Fruit fly (Drosophila melanogaster) whole organism, embryonic: ENCODE measurements around the gene Tnpo.

Experiments used
- Abd-B ChIP-seq: fragments of 200-800 bp; sonication (Bioruptor generic); optimal IDR thresholded peaks from 2 replicates; lab custom pipeline; 2018; ENCODE audit warnings: missing biosample characterization, mild to moderate bottlenecking, missing genetic modification characterization, moderate library complexity
- Adf1 ChIP-seq: fragments of 200-800 bp; sonication (Bioruptor generic); IDR thresholded peaks from 2 replicates; pipeline ENCODE4 v1.3.6; 2022; ENCODE audit warnings: missing biosample characterization, missing genetic modification characterization
- Atf-2 ChIP-seq: fragments of 200-800 bp; sonication (Bioruptor generic); optimal IDR thresholded peaks from 2 replicates; lab custom pipeline; 2016; ENCODE audit warnings: missing biosample characterization, missing genetic modification characterization
- B-H2 ChIP-seq: fragments of 200-800 bp; sonication (Bioruptor generic); optimal IDR thresholded peaks from 2 replicates; lab custom pipeline; 2018; ENCODE audit warnings: missing biosample characterization, mild to moderate bottlenecking, missing genetic modification characterization
- CG10209 ChIP-seq: fragments of 200-800 bp; sonication (Bioruptor generic); optimal IDR thresholded peaks from 3 replicates; lab custom pipeline; 2017; ENCODE audit warnings: missing biosample characterization, mild to moderate bottlenecking, missing genetic modification characterization, missing genetic modification reagents
- CG10274 ChIP-seq: fragments of 200-800 bp; sonication (Bioruptor generic); optimal IDR thresholded peaks from 3 replicates; lab custom pipeline; 2017; ENCODE audit warnings: missing biosample characterization, mild to moderate bottlenecking, missing genetic modification characterization
- CG10366 ChIP-seq: fragments of 200-800 bp; sonication (Bioruptor generic); IDR thresholded peaks from 2 replicates; pipeline ENCODE4 v1.3.6; 2022; ENCODE audit warnings: missing biosample characterization, missing genetic modification characterization
- CG10959 ChIP-seq: fragments of 200-800 bp; sonication (Bioruptor generic); IDR thresholded peaks from 2 replicates; pipeline ENCODE4 v1.3.6; 2022; ENCODE audit warnings: missing biosample characterization, missing genetic modification characterization
- CG11456 ChIP-seq: fragments of 200-800 bp; sonication (Bioruptor generic); IDR thresholded peaks from 3 replicates; pipeline ENCODE4 v1.3.6; 2022; ENCODE audit warnings: missing biosample characterization, missing genetic modification characterization
- CG11695 ChIP-seq: fragments of 200-800 bp; sonication (Bioruptor generic); IDR thresholded peaks from 3 replicates; pipeline ENCODE4 v1.3.6; 2022; ENCODE audit warnings: missing biosample characterization, missing genetic modification characterization
- CG12299 ChIP-seq: fragments of 200-800 bp; sonication (Bioruptor generic); optimal IDR thresholded peaks from 2 replicates; lab custom pipeline; 2018; ENCODE audit warnings: missing biosample characterization, mild to moderate bottlenecking, missing genetic modification characterization
- CG14710 ChIP-seq: fragments of 200-800 bp; sonication (Bioruptor generic); optimal IDR thresholded peaks from 3 replicates; lab custom pipeline; 2019; ENCODE audit warnings: missing biosample characterization, mild to moderate bottlenecking, missing genetic modification characterization, moderate library complexity
- CG15514 ChIP-seq: fragments of 200-800 bp; sonication (Bioruptor generic); optimal IDR thresholded peaks from 3 replicates; lab custom pipeline; 2017; ENCODE audit warnings: missing biosample characterization, missing genetic modification characterization, mild to moderate bottlenecking, moderate library complexity, missing genetic modification reagents
- CG15696 ChIP-seq: fragments of 200-800 bp; sonication (Bioruptor generic); optimal IDR thresholded peaks from 2 replicates; lab custom pipeline; 2019; ENCODE audit warnings: missing biosample characterization, mild to moderate bottlenecking, missing genetic modification characterization, moderate library complexity
- CG16779 ChIP-seq: fragments of 200-800 bp; sonication (Bioruptor generic); IDR thresholded peaks from 2 replicates; pipeline ENCODE4 v1.3.6; 2022; ENCODE audit warnings: missing biosample characterization, missing genetic modification characterization
- CG17359 ChIP-seq: fragments of 200-800 bp; sonication (Bioruptor generic); optimal IDR thresholded peaks from 3 replicates; lab custom pipeline; 2018; ENCODE audit warnings: missing biosample characterization, mild to moderate bottlenecking, missing genetic modification characterization, moderate library complexity
- CG17802 ChIP-seq: fragments of 200-800 bp; sonication (Bioruptor generic); optimal IDR thresholded peaks from 2 replicates; lab custom pipeline; 2018; ENCODE audit warnings: missing biosample characterization, mild to moderate bottlenecking, missing genetic modification characterization, moderate library complexity
- CG17829 ChIP-seq: fragments of 200-800 bp; optimal IDR thresholded peaks from 2 replicates; lab custom pipeline; 2019; ENCODE audit warnings: missing biosample characterization, mild to moderate bottlenecking, missing genetic modification characterization, moderate library complexity
- CG2199 ChIP-seq: fragments of 200-800 bp; sonication (Bioruptor generic); IDR thresholded peaks from 3 replicates; pipeline ENCODE4 v1.3.6; 2022; ENCODE audit warnings: missing biosample characterization, missing genetic modification characterization
- CG3407 ChIP-seq: fragments of 200-800 bp; sonication (Bioruptor generic); optimal IDR thresholded peaks from 2 replicates; lab custom pipeline; 2018; ENCODE audit warnings: missing biosample characterization, mild to moderate bottlenecking, missing genetic modification characterization
- CG3838 ChIP-seq: fragments of 200-800 bp; sonication (Bioruptor generic); optimal IDR thresholded peaks from 3 replicates; lab custom pipeline; 2016; ENCODE audit warnings: missing biosample characterization, missing genetic modification characterization
- CG4854 ChIP-seq: fragments of 200-800 bp; sonication (Bioruptor generic); optimal IDR thresholded peaks from 2 replicates; lab custom pipeline; 2016; ENCODE audit warnings: missing biosample characterization, missing genetic modification characterization, inconsistent platforms
- CG7357 ChIP-seq: fragments of 200-800 bp; sonication (Bioruptor generic); IDR thresholded peaks from 3 replicates; pipeline ENCODE4 v1.3.6; 2022; ENCODE audit warnings: missing biosample characterization, missing genetic modification characterization
- CG9932 ChIP-seq: fragments of 200-800 bp; sonication (Bioruptor generic); IDR thresholded peaks from 2 replicates; pipeline ENCODE4 v1.3.6; 2022; ENCODE audit warnings: missing biosample characterization, missing genetic modification characterization
- ERR ChIP-seq: fragments of 200-800 bp; sonication (Bioruptor generic); optimal IDR thresholded peaks from 2 replicates; lab custom pipeline; 2016; ENCODE audit warnings: missing biosample characterization, missing genetic modification characterization
- Lhr ChIP-seq: fragments of 200-800 bp; sonication (Bioruptor generic); optimal IDR thresholded peaks from 3 replicates; lab custom pipeline; 2017; ENCODE audit warnings: mild to moderate bottlenecking, missing biosample characterization, missing genetic modification reagents, missing genetic modification characterization
- Meics ChIP-seq: fragments of 200-800 bp; sonication (Bioruptor generic); optimal IDR thresholded peaks from 2 replicates; lab custom pipeline; 2017; ENCODE audit warnings: missing biosample characterization, mild to moderate bottlenecking, missing genetic modification characterization
- Six4 ChIP-seq: fragments of 200-800 bp; sonication (Bioruptor generic); optimal IDR thresholded peaks from 2 replicates; lab custom pipeline; 2016; ENCODE audit warnings: missing biosample characterization, missing genetic modification characterization
- Trl ChIP-seq, 3 experiments: fragments of >200 bp in 2 of 3; fragments of 200-800 bp in 1 of 3; sonication (Bioruptor generic) in 1 of 3; optimal IDR thresholded peaks; 2 replicates in 1 of 3; 3 replicates in 2 of 3; lab custom pipeline; 2016 to 2017; ENCODE audit warnings: missing biosample characterization in 1 of 3, missing genetic modification characterization in 1 of 3
- al ChIP-seq: fragments of 200-800 bp; sonication (Bioruptor generic); IDR thresholded peaks from 2 replicates; pipeline ENCODE4 v1.3.6; 2022; ENCODE audit warnings: missing biosample characterization, missing genetic modification characterization
- ap ChIP-seq: fragments of 200-800 bp; sonication (Bioruptor generic); IDR thresholded peaks from 2 replicates; pipeline ENCODE4 v1.3.6; 2022; ENCODE audit warnings: missing biosample characterization, missing genetic modification characterization
- ara ChIP-seq: fragments of 200-800 bp; sonication (Bioruptor generic); IDR thresholded peaks from 2 replicates; pipeline ENCODE4 v1.3.6; 2022; ENCODE audit warnings: missing biosample characterization, missing genetic modification characterization
- ash1 ChIP-seq: fragments of 200-800 bp; sonication (Bioruptor generic); optimal IDR thresholded peaks from 2 replicates; lab custom pipeline; 2018; ENCODE audit warnings: missing biosample characterization, mild to moderate bottlenecking, missing genetic modification characterization
- chn ChIP-seq: fragments of 200-800 bp; sonication (Bioruptor generic); optimal IDR thresholded peaks from 2 replicates; lab custom pipeline; 2016; ENCODE audit warnings: missing biosample characterization, missing genetic modification characterization
- corto ChIP-seq: fragments of 200-800 bp; sonication (Bioruptor generic); optimal IDR thresholded peaks from 2 replicates; lab custom pipeline; 2016; ENCODE audit warnings: missing biosample characterization, mild to moderate bottlenecking, missing genetic modification characterization, moderate library complexity
- cwo ChIP-seq: fragments of 200-800 bp; sonication (Bioruptor generic); optimal IDR thresholded peaks from 3 replicates; lab custom pipeline; 2017; ENCODE audit warnings: missing biosample characterization, missing genetic modification characterization, mild to moderate bottlenecking, moderate library complexity, missing genetic modification reagents
- disco-r ChIP-seq: fragments of 200-800 bp; sonication (Bioruptor generic); optimal IDR thresholded peaks from 2 replicates; lab custom pipeline; 2016; ENCODE audit warnings: missing biosample characterization, missing genetic modification characterization
- fd64A ChIP-seq: fragments of 200-800 bp; sonication (Bioruptor generic); optimal IDR thresholded peaks from 3 replicates; lab custom pipeline; 2018; ENCODE audit warnings: missing biosample characterization, mild to moderate bottlenecking, missing genetic modification characterization
- gcm2 ChIP-seq: fragments of 200-800 bp; sonication (Bioruptor generic); optimal IDR thresholded peaks from 2 replicates; lab custom pipeline; 2016; ENCODE audit warnings: missing biosample characterization, missing genetic modification characterization
- insv ChIP-seq, 2 experiments: fragments of 200-800 bp; sonication (Bioruptor generic); optimal IDR thresholded peaks; 3 replicates each; lab custom pipeline; 2016 to 2018; ENCODE audit warnings: missing biosample characterization in 2 of 2, missing genetic modification characterization in 2 of 2
- phol ChIP-seq: fragments of 200-800 bp; sonication (Bioruptor generic); optimal IDR thresholded peaks from 3 replicates; lab custom pipeline; 2018; ENCODE audit warnings: missing biosample characterization, mild to moderate bottlenecking, missing genetic modification characterization, moderate library complexity
- pnt ChIP-seq: fragments of 200-800 bp; sonication (Bioruptor generic); optimal IDR thresholded peaks from 3 replicates; lab custom pipeline; 2016; ENCODE audit warnings: missing biosample characterization, missing genetic modification characterization
- pum ChIP-seq: fragments of 200-800 bp; sonication (Bioruptor generic); optimal IDR thresholded peaks from 2 replicates; lab custom pipeline; 2016; ENCODE audit warnings: missing biosample characterization, missing genetic modification characterization
- ranshi ChIP-seq: fragments of 200-800 bp; sonication (Bioruptor generic); IDR thresholded peaks from 2 replicates; pipeline ENCODE4 v1.3.6; 2022; ENCODE audit warnings: missing biosample characterization, missing genetic modification characterization
- sc ChIP-seq, 3 experiments: fragments of >200 bp in 2 of 3; fragments of 200-800 bp in 1 of 3; sonication (Bioruptor generic) in 1 of 3; optimal IDR thresholded peaks; 2 replicates in 2 of 3; 3 replicates in 1 of 3; lab custom pipeline; 2017; ENCODE audit warnings: mild to moderate bottlenecking in 1 of 3, missing biosample characterization in 1 of 3, missing genetic modification characterization in 1 of 3, missing genetic modification reagents in 1 of 3
- sens ChIP-seq: fragments of 200-800 bp; sonication (Bioruptor generic); peaks from one replicate; lab custom pipeline; 2016; ENCODE audit warnings: missing biosample characterization, missing genetic modification characterization
- shn ChIP-seq: fragments of 200-800 bp; sonication (Bioruptor generic); optimal IDR thresholded peaks from 3 replicates; lab custom pipeline; 2016; ENCODE audit warnings: missing biosample characterization, missing genetic modification characterization
- sqz ChIP-seq: fragments of 200-800 bp; sonication (Bioruptor generic); optimal IDR thresholded peaks from 3 replicates; lab custom pipeline; 2018; ENCODE audit warnings: missing biosample characterization, mild to moderate bottlenecking, missing genetic modification characterization
- zf30C ChIP-seq: fragments of 200-800 bp; sonication (Bioruptor generic); optimal IDR thresholded peaks from 3 replicates; lab custom pipeline; 2018; ENCODE audit warnings: missing biosample characterization, mild to moderate bottlenecking, missing genetic modification characterization
- zfh2 ChIP-seq: fragments of 200-800 bp; sonication (Bioruptor generic); optimal IDR thresholded peaks from 2 replicates; lab custom pipeline; 2016; ENCODE audit warnings: missing biosample characterization, missing genetic modification characterization

The Tnpo gene

DNA sequence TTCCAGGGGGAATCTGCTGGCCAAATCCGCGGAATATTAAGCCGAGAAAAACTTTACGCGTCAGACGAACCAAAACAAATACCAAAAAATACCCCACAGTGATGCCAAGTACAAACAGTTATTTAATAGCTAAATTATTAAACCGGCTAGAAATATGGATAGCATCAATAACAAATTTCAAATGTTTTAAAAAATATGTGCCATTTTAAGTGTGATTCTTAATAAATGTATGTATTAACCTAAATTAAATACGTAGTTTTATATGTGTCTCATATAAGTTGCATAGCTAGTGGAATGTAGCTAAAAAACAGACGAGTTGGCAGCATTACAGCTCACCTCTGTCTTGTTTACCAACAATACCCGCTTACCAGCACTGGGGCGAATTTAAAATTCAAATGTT, 11.5 kb upstream of the Tnpo start, which contains the start of gene CG10274 (continued):
- peak; percentile 55 for TF ChIP-seq Lhr (GFP tag; lab: Kevin White, UChicago)
- peak; percentile 86 for TF ChIP-seq CG14710 (tag; lab: Kevin White, UChicago)
- TF ChIP-seq zfh2 (GFP tag; lab: Kevin White, UChicago): peak; percentile 80
- TF ChIP-seq B-H2 (GFP tag; lab: Kevin White, UChicago): no peak
- peak; percentile 88 for TF ChIP-seq CG9932 (GFP tag; lab: Robert Waterston, UW)
- TF ChIP-seq CG3407: peak; percentile 29
- peak; percentile 70 for TF ChIP-seq shn (GFP tag; lab: Kevin White, UChicago)
- no peak for TF ChIP-seq CG15514 (GFP tag; lab: Kevin White, UChicago)
- TF ChIP-seq ara (GFP tag; lab: Robert Waterston, UW): no peak
- TF ChIP-seq Abd-B (GFP tag; lab: Kevin White, UChicago): peak; percentile 79
- peak; percentile 54 for TF ChIP-seq pnt
- TF ChIP-seq Adf1 (GFP tag; lab: Robert Waterston, UW): no peak; the same call in 1 of the 2 replicates
- no peak for TF ChIP-seq CG11695
- TF ChIP-seq al (GFP tag; lab: Robert Waterston, UW): peak; percentile 76
- TF ChIP-seq CG3838 (GFP tag; lab: Kevin White, UChicago): peak; percentile 50
- TF ChIP-seq disco-r (GFP tag; lab: Kevin White, UChicago): no peak
- TF ChIP-seq CG4854: peak; percentile 63
- TF ChIP-seq ERR (GFP tag; lab: Kevin White, UChicago): no peak
- TF ChIP-seq CG2199 (GFP tag; lab: Robert Waterston, UW): no peak
- peak; percentile 82 for TF ChIP-seq CG15696 (tag; lab: Kevin White, UChicago)
- TF ChIP-seq Meics: no peak
- TF ChIP-seq CG10366 (GFP tag; lab: Robert Waterston, UW): peak; percentile 50
- no peak for TF ChIP-seq CG17359
- TF ChIP-seq CG17802 (tag; lab: Kevin White, UChicago): peak; percentile 38
- peak; percentile 63 for TF ChIP-seq pum (GFP tag; lab: Kevin White, UChicago)
- no peak for TF ChIP-seq sqz
- TF ChIP-seq Six4: peak; percentile 66
- TF ChIP-seq Trl (optimal IDR thresholded peaks at IDR 0.05; lab: Kevin White, UChicago): no peak
- peak; percentile 71 for TF ChIP-seq Trl (GFP tag; optimal IDR thresholded peaks at IDR 0.05; lab: Kevin White, UChicago)
- no peak for TF ChIP-seq ap (GFP tag; lab: Robert Waterston, UW)
- TF ChIP-seq sens (GFP tag; lab: Kevin White, UChicago): peak; percentile 96
- no peak for TF ChIP-seq CG16779
- TF ChIP-seq CG17829 (tag; lab: Kevin White, UChicago): peak; percentile 78
- TF ChIP-seq gcm2 (GFP tag; lab: Kevin White, UChicago): peak; percentile 54
- peak; percentile 19 for TF ChIP-seq CG12299 (tag; lab: Kevin White, UChicago)
- TF ChIP-seq zf30C: no peak
- no peak; the same call in 2 of the 3 replicates for TF ChIP-seq CG11456 (GFP tag; lab: Robert Waterston, UW)
- peak; percentile 33; the same call in 1 of the 3 replicates for TF ChIP-seq CG7357 (GFP tag; lab: Robert Waterston, UW)
- TF ChIP-seq fd64A (GFP tag; lab: Kevin White, UChicago): no peak
- peak in 1 of 2 experiments; percentile 31 for TF ChIP-seq insv (GFP tag; optimal IDR thresholded peaks at IDR 0.05; lab: Kevin White, UChicago)
- peak; percentile 76 for TF ChIP-seq CG10209 (GFP tag; lab: Kevin White, UChicago)
- peak; percentile 72 for TF ChIP-seq chn (GFP tag; lab: Kevin White, UChicago)
- 0 out of 2 replicates have a peak, but pooled peaks have one; percentile 24 for TF ChIP-seq CG10959
- peak; percentile 61; the same call in 1 of the 2 replicates for TF ChIP-seq ranshi
- no peak for TF ChIP-seq cwo (GFP tag; lab: Kevin White, UChicago)
- peak; percentile 56 for TF ChIP-seq CG10274 (GFP tag; lab: Kevin White, UChicago)
- no peak for TF ChIP-seq ash1 (GFP tag; lab: Kevin White, UChicago)
- no peak for TF ChIP-seq sc (optimal IDR thresholded peaks at IDR 0.05; lab: Kevin White, UChicago)
- peak; percentile 29 for TF ChIP-seq sc (GFP tag; optimal IDR thresholded peaks at IDR 0.05; lab: Kevin White, UChicago)
- TF ChIP-seq corto (GFP tag; lab: Kevin White, UChicago): no peak
- TF ChIP-seq phol (tag; lab: Kevin White, UChicago): peak; percentile 86
- peak; percentile 68 for TF ChIP-seq Atf-2
